Fruit fly (Drosophila melanogaster) whole organism, embryonic: ENCODE results near the gene wls.

Experiments used
- Awh ChIP-seq: fragments of 200-800 bp; sonication (Bioruptor generic); IDR thresholded peaks from 2 replicates; pipeline ENCODE4, ENCODE4 v1.3.6; 2022; ENCODE audit warnings: missing biosample characterization, missing genetic modification characterization
- B-H2 ChIP-seq: fragments of 200-800 bp; sonication (Bioruptor generic); optimal IDR thresholded peaks from 2 replicates; lab custom pipeline; 2018; ENCODE audit warnings: missing biosample characterization, mild to moderate bottlenecking, missing genetic modification characterization
- BEAF-32 ChIP-seq: fragments of 200-800 bp; sonication (Bioruptor generic); optimal IDR thresholded peaks from 3 replicates; lab custom pipeline; 2017; ENCODE audit warnings: missing biosample characterization, missing genetic modification characterization, mild to moderate bottlenecking, moderate library complexity, missing genetic modification reagents
- Bgb ChIP-seq: fragments of 200-800 bp; sonication (Bioruptor generic); IDR thresholded peaks from 2 replicates; pipeline ENCODE4 v1.3.6; 2022; ENCODE audit warnings: missing biosample characterization, missing genetic modification characterization; ENCODE audit not compliant: partially characterized antibody
- CG10267 ChIP-seq: fragments of 200-800 bp; sonication (Bioruptor generic); optimal IDR thresholded peaks from 2 replicates; lab custom pipeline; 2018; ENCODE audit warnings: missing biosample characterization, mild to moderate bottlenecking, missing genetic modification characterization, moderate library complexity
- CG10366 ChIP-seq: fragments of 200-800 bp; sonication (Bioruptor generic); IDR thresholded peaks from 2 replicates; pipeline ENCODE4 v1.3.6; 2022; ENCODE audit warnings: missing biosample characterization, missing genetic modification characterization
- CG12659 ChIP-seq: fragments of 200-800 bp; sonication (Bioruptor generic); optimal IDR thresholded peaks from 3 replicates; lab custom pipeline; 2017; ENCODE audit warnings: mild to moderate bottlenecking, missing biosample characterization, missing genetic modification reagents, missing genetic modification characterization
- CG13424 ChIP-seq: fragments of 200-800 bp; sonication (Bioruptor generic); optimal IDR thresholded peaks from 2 replicates; lab custom pipeline; 2019; ENCODE audit warnings: missing biosample characterization, mild to moderate bottlenecking, missing genetic modification characterization, moderate library complexity
- CG15011 ChIP-seq: fragments of 200-800 bp; sonication (Bioruptor generic); optimal IDR thresholded peaks from 3 replicates; lab custom pipeline; 2018; ENCODE audit warnings: missing biosample characterization, mild to moderate bottlenecking, missing genetic modification characterization
- CG15269 ChIP-seq: fragments of 200-800 bp; sonication (Bioruptor generic); optimal IDR thresholded peaks from 2 replicates; lab custom pipeline; 2018; ENCODE audit warnings: missing biosample characterization, mild to moderate bottlenecking, missing genetic modification characterization, moderate library complexity
- CG2889 ChIP-seq: fragments of 200-800 bp; sonication (Bioruptor generic); IDR thresholded peaks from 3 replicates; pipeline ENCODE4 v1.3.6; 2022; ENCODE audit warnings: missing biosample characterization, missing genetic modification characterization
- CG30431 ChIP-seq: fragments of 200-800 bp; sonication (Bioruptor generic); optimal IDR thresholded peaks from 2 replicates; lab custom pipeline; 2017; ENCODE audit warnings: missing biosample characterization, missing genetic modification characterization
- CG32767 ChIP-seq: fragments of 200-800 bp; sonication (Bioruptor generic); IDR thresholded peaks from 2 replicates; pipeline ENCODE4 v1.3.6; 2022; ENCODE audit warnings: missing biosample characterization, missing genetic modification characterization
- CG34376 ChIP-seq: fragments of 200-800 bp; sonication (Bioruptor generic); optimal IDR thresholded peaks from 2 replicates; lab custom pipeline; 2018; ENCODE audit warnings: missing biosample characterization, mild to moderate bottlenecking, missing genetic modification characterization
- CG6689 ChIP-seq: fragments of 200-800 bp; sonication (Bioruptor generic); IDR thresholded peaks from 2 replicates; pipeline ENCODE4 v1.3.6; 2022; ENCODE audit warnings: missing biosample characterization, missing genetic modification characterization
- CG7987 ChIP-seq: fragments of 200-800 bp; sonication (Bioruptor generic); optimal IDR thresholded peaks from 2 replicates; lab custom pipeline; 2018; ENCODE audit warnings: missing biosample characterization, mild to moderate bottlenecking, missing genetic modification characterization, moderate library complexity
- D19B ChIP-seq: fragments of 200-800 bp; sonication (Bioruptor generic); optimal IDR thresholded peaks from 2 replicates; lab custom pipeline; 2017; ENCODE audit warnings: missing biosample characterization, mild to moderate bottlenecking, missing genetic modification characterization
- Dek ChIP-seq: fragments of 200-800 bp; sonication (Bioruptor generic); optimal IDR thresholded peaks from 3 replicates; lab custom pipeline; 2019; ENCODE audit warnings: missing biosample characterization, mild to moderate bottlenecking, missing genetic modification characterization, moderate library complexity
- Dp ChIP-seq: fragments of 200-800 bp; sonication (Bioruptor generic); optimal IDR thresholded peaks from 2 replicates; lab custom pipeline; 2018; ENCODE audit warnings: missing biosample characterization, mild to moderate bottlenecking, missing genetic modification characterization, moderate library complexity
- Drgx ChIP-seq: fragments of 200-800 bp; sonication (Bioruptor generic); IDR thresholded peaks from 2 replicates; pipeline ENCODE4 v1.3.6; 2022; ENCODE audit warnings: missing biosample characterization, missing genetic modification characterization
- Ets97D ChIP-seq: fragments of 200-800 bp; sonication (Bioruptor generic); optimal IDR thresholded peaks from 3 replicates; lab custom pipeline; 2016; ENCODE audit warnings: missing biosample characterization, missing genetic modification characterization
- Fer2 ChIP-seq: fragments of 200-800 bp; sonication (Bioruptor generic); optimal IDR thresholded peaks from 2 replicates; lab custom pipeline; 2018; ENCODE audit warnings: missing biosample characterization, mild to moderate bottlenecking, missing genetic modification characterization, moderate library complexity
- Max ChIP-seq: fragments of 200-800 bp; sonication (Bioruptor generic); optimal IDR thresholded peaks from 2 replicates; lab custom pipeline; 2016; ENCODE audit warnings: missing biosample characterization, mild to moderate bottlenecking, missing genetic modification characterization
- Med ChIP-seq: fragments of 200-800 bp; sonication (Bioruptor generic); peaks from one replicate; lab custom pipeline; 2016; ENCODE audit warnings: missing biosample characterization, missing genetic modification characterization, mild to moderate bottlenecking, inconsistent platforms, moderate library complexity
- Myb ChIP-seq: fragments of 200-800 bp; sonication (Bioruptor generic); optimal IDR thresholded peaks from 2 replicates; lab custom pipeline; 2016; ENCODE audit warnings: missing biosample characterization, missing genetic modification characterization
- NfI ChIP-seq: fragments of 200-800 bp; sonication (Bioruptor generic); optimal IDR thresholded peaks from 3 replicates; lab custom pipeline; 2018; ENCODE audit warnings: missing biosample characterization, mild to moderate bottlenecking, missing genetic modification characterization, moderate library complexity
- Pdp1 ChIP-seq, 2 experiments: fragments of 200-800 bp; sonication (Bioruptor generic); optimal IDR thresholded peaks; 3 replicates each; lab custom pipeline; 2016; ENCODE audit warnings: missing biosample characterization in 2 of 2, missing genetic modification characterization in 2 of 2, mild to moderate bottlenecking in 1 of 2, moderate library complexity in 1 of 2
- TFAM ChIP-seq: fragments of 200-800 bp; sonication (Bioruptor generic); optimal IDR thresholded peaks from 2 replicates; lab custom pipeline; 2017; ENCODE audit warnings: missing biosample characterization, missing genetic modification characterization, inconsistent platforms
- cato ChIP-seq: fragments of 200-800 bp; sonication (Bioruptor generic); optimal IDR thresholded peaks from 2 replicates; lab custom pipeline; 2016; ENCODE audit warnings: missing biosample characterization, missing genetic modification characterization, borderline replicate concordance
- ems ChIP-seq: fragments of 200-800 bp; sonication (Bioruptor generic); optimal IDR thresholded peaks from 3 replicates; lab custom pipeline; 2016; ENCODE audit warnings: missing biosample characterization, missing genetic modification characterization
- gem ChIP-seq: fragments of 200-800 bp; sonication (Bioruptor generic); optimal IDR thresholded peaks from 2 replicates; lab custom pipeline; 2019; ENCODE audit warnings: missing biosample characterization, mild to moderate bottlenecking, missing genetic modification characterization, moderate library complexity
- gfzf ChIP-seq: fragments of 200-800 bp; sonication (Bioruptor generic); optimal IDR thresholded peaks from 2 replicates; lab custom pipeline; 2016; ENCODE audit warnings: missing biosample characterization, mild to moderate bottlenecking, missing genetic modification characterization, moderate library complexity
- gsb-n ChIP-seq: fragments of 200-800 bp; sonication (Bioruptor generic); optimal IDR thresholded peaks from 3 replicates; lab custom pipeline; 2018; ENCODE audit warnings: missing biosample characterization, mild to moderate bottlenecking, missing genetic modification characterization
- hbn ChIP-seq: fragments of 200-800 bp; sonication (Bioruptor generic); IDR thresholded peaks from 2 replicates; pipeline ENCODE4 v1.3.6; 2022; ENCODE audit warnings: missing biosample characterization, missing genetic modification characterization; ENCODE audit not compliant: partially characterized antibody
- maf-S ChIP-seq: fragments of 200-800 bp; sonication (Bioruptor generic); optimal IDR thresholded peaks from 2 replicates; lab custom pipeline; 2016; ENCODE audit warnings: missing biosample characterization, missing genetic modification characterization
- nmo ChIP-seq: fragments of 200-800 bp; sonication (Bioruptor generic); optimal IDR thresholded peaks from 2 replicates; lab custom pipeline; 2018; ENCODE audit warnings: missing biosample characterization, mild to moderate bottlenecking, missing genetic modification characterization, moderate library complexity
- nom ChIP-seq: fragments of 200-800 bp; sonication (Bioruptor generic); optimal IDR thresholded peaks from 2 replicates; lab custom pipeline; 2017; ENCODE audit warnings: missing biosample characterization, missing genetic modification characterization, mild to moderate bottlenecking, moderate library complexity, missing genetic modification reagents
- pros ChIP-seq: fragments of 200-800 bp; sonication (Bioruptor generic); optimal IDR thresholded peaks from 3 replicates; lab custom pipeline; 2019; ENCODE audit warnings: missing biosample characterization, mild to moderate bottlenecking, missing genetic modification characterization, moderate library complexity
- pum ChIP-seq: fragments of 200-800 bp; sonication (Bioruptor generic); optimal IDR thresholded peaks from 2 replicates; lab custom pipeline; 2016; ENCODE audit warnings: missing biosample characterization, missing genetic modification characterization
- scrt ChIP-seq: fragments of 200-800 bp; sonication (Bioruptor generic); optimal IDR thresholded peaks from 2 replicates; lab custom pipeline; 2018; ENCODE audit warnings: missing biosample characterization, mild to moderate bottlenecking, missing genetic modification characterization, moderate library complexity
- sens ChIP-seq: fragments of 200-800 bp; sonication (Bioruptor generic); peaks from one replicate; lab custom pipeline; 2016; ENCODE audit warnings: missing biosample characterization, missing genetic modification characterization
- shn ChIP-seq: fragments of 200-800 bp; sonication (Bioruptor generic); optimal IDR thresholded peaks from 3 replicates; lab custom pipeline; 2016; ENCODE audit warnings: missing biosample characterization, missing genetic modification characterization
- sima ChIP-seq: fragments of 200-800 bp; sonication (Bioruptor generic); optimal IDR thresholded peaks from 2 replicates; lab custom pipeline; 2016; ENCODE audit warnings: missing biosample characterization, missing genetic modification characterization
- so ChIP-seq: fragments of 200-800 bp; sonication (Bioruptor generic); IDR thresholded peaks from 3 replicates; pipeline ENCODE4 v1.3.6; 2022; ENCODE audit warnings: missing biosample characterization, missing genetic modification characterization
- sob ChIP-seq: fragments of 200-800 bp; sonication (Bioruptor generic); IDR thresholded peaks from 2 replicates; pipeline ENCODE4 v1.3.6; 2022; ENCODE audit warnings: missing biosample characterization, missing genetic modification characterization
- unc-4 ChIP-seq: fragments of 200-800 bp; sonication (Bioruptor generic); IDR thresholded peaks from 2 replicates; pipeline ENCODE4 v1.3.6; 2022; ENCODE audit warnings: missing biosample characterization, missing genetic modification characterization; ENCODE audit not compliant: partially characterized antibody
- unpg ChIP-seq: fragments of 200-800 bp; sonication (Bioruptor generic); optimal IDR thresholded peaks from 3 replicates; lab custom pipeline; 2018; ENCODE audit warnings: missing biosample characterization, mild to moderate bottlenecking, missing genetic modification characterization, moderate library complexity
- yki ChIP-seq: fragments of >200 bp; optimal IDR thresholded peaks from 3 replicates; lab custom pipeline; 2018

Gene wls

dm6 chr3L:11214406-11215243 lies 45.2 kb upstream of the wls start, which contains the start of gene CG42671 (continued):
- no peak for TF ChIP-seq pros
- TF ChIP-seq sens (GFP tag; lab: Kevin White, UChicago), result peak; percentile 25
- TF ChIP-seq BEAF-32 (GFP tag; lab: Kevin White, UChicago), result peak; percentile 16
- TF ChIP-seq CG6689 (GFP tag; lab: Robert Waterston, UW), result no peak
- TF ChIP-seq sob (GFP tag; lab: Robert Waterston, UW), result peak; percentile 17; the same call in 1 of the 2 replicates
- no peak for TF ChIP-seq so (GFP tag; lab: Robert Waterston, UW)
- TF ChIP-seq Max (GFP tag; lab: Kevin White, UChicago), result no peak
- peak; percentile 40 for TF ChIP-seq B-H2 (GFP tag; lab: Kevin White, UChicago)
- TF ChIP-seq CG15011, result no peak
- peak; percentile 4 for TF ChIP-seq NfI (GFP tag; lab: Kevin White, UChicago)
- no peak for TF ChIP-seq maf-S (GFP tag; lab: Kevin White, UChicago)
- TF ChIP-seq Bgb (GFP tag; lab: Robert Waterston, UW), result 0 out of 2 replicates have a peak, but pooled peaks have one; percentile 17
- TF ChIP-seq yki (lab: Kevin White, UChicago), result peak; percentile 8
- TF ChIP-seq Dp, result peak; percentile 60
- peak; percentile 38 for TF ChIP-seq CG10267 (tag; lab: Kevin White, UChicago)
- TF ChIP-seq Med (GFP tag; lab: Kevin White, UChicago), result peak; percentile 38
- peak; percentile 14 for TF ChIP-seq Dek (tag; lab: Kevin White, UChicago)
- no peak for TF ChIP-seq Fer2 (tag; lab: Kevin White, UChicago)
- 0 out of 2 replicates have a peak, but pooled peaks have one; percentile 17 for TF ChIP-seq unc-4 (GFP tag; lab: Robert Waterston, UW)
- no peak for TF ChIP-seq CG10366 (GFP tag; lab: Robert Waterston, UW)
- TF ChIP-seq Ets97D (GFP tag; lab: Kevin White, UChicago), result peak; percentile 56
- TF ChIP-seq D19B (GFP tag; lab: Kevin White, UChicago), result no peak
- TF ChIP-seq nom, result peak; percentile 69
- TF ChIP-seq CG30431 (GFP tag; lab: Kevin White, UChicago), result no peak
- no peak for TF ChIP-seq pum (GFP tag; lab: Kevin White, UChicago)
- peak; percentile 7 for TF ChIP-seq unpg (GFP tag; lab: Kevin White, UChicago)
- TF ChIP-seq CG7987 (GFP tag; lab: Kevin White, UChicago), result no peak
- no peak for TF ChIP-seq Awh (GFP tag; lab: Robert Waterston, UW)
- TF ChIP-seq cato, result no peak
- peak; percentile 28 for TF ChIP-seq scrt (GFP tag; lab: Kevin White, UChicago)
- TF ChIP-seq Myb, result peak; percentile 93
- no peak for TF ChIP-seq CG32767 (GFP tag; lab: Robert Waterston, UW)
- no peak for TF ChIP-seq TFAM
- TF ChIP-seq gsb-n (tag; lab: Kevin White, UChicago), result peak; percentile 10
- peak; percentile 12 for TF ChIP-seq CG15269 (tag; lab: Kevin White, UChicago)
- no peak for TF ChIP-seq Drgx (GFP tag; lab: Robert Waterston, UW)
- peak; percentile 72 for TF ChIP-seq gfzf (GFP tag; lab: Kevin White, UChicago)
- peak; percentile 3 for TF ChIP-seq CG13424 (tag; lab: Kevin White, UChicago)
- TF ChIP-seq Pdp1 (GFP tag; optimal IDR thresholded peaks at IDR 0.05; lab: Kevin White, UChicago), result peak in 1 of 2 experiments; percentile 95
- TF ChIP-seq shn (GFP tag; lab: Kevin White, UChicago), result no peak
- peak; percentile 30 for TF ChIP-seq gem
- 0 out of 2 replicates have a peak, but pooled peaks have one; percentile 18 for TF ChIP-seq hbn (GFP tag; lab: Robert Waterston, UW)
- TF ChIP-seq CG34376, result peak; percentile 4
- no peak for TF ChIP-seq sima (GFP tag; lab: Kevin White, UChicago)
- peak; percentile 52 for TF ChIP-seq CG12659 (GFP tag; lab: Kevin White, UChicago)
- TF ChIP-seq ems, result no peak
- peak; percentile 32 for TF ChIP-seq nmo (GFP tag; lab: Kevin White, UChicago)
- TF ChIP-seq CG2889 (GFP tag; lab: Robert Waterston, UW), result no peak
